Worm (Caenorhabditis elegans): ENCODE data around the gene srd-34.

Gene srd-34

ce11 chrV:10536095-10536691 is 12.7 kb downstream of the srd-34 start, which contains the start of gene ppm-1.A:
Gene ppm-1.A, minus strand, starts transcription at chrV:10536388.
- peak; percentile 37 for TF ChIP-seq elt-2 (tag; optimal IDR thresholded peaks at IDR 0.05)
- TF ChIP-seq snpc-4 (tag; optimal IDR thresholded peaks at IDR 0.05): no peak
- TF ChIP-seq elt-1 (tag; optimal IDR thresholded peaks at IDR 0.05): no peak
- TF ChIP-seq egl-27 (tag; optimal IDR thresholded peaks at IDR 0.05): no peak
- no peak for TF ChIP-seq unc-39 (tag; optimal IDR thresholded peaks at IDR 0.05)
- no peak for TF ChIP-seq lin-39 (tag; optimal IDR thresholded peaks at IDR 0.05)
- no peak for TF ChIP-seq ZK546.5 (tag; optimal IDR thresholded peaks at IDR 0.05)
- peak; percentile 35 for TF ChIP-seq pqm-1 (tag; optimal IDR thresholded peaks at IDR 0.05)
- TF ChIP-seq pha-4 (tag; optimal IDR thresholded peaks at IDR 0.05): peak; percentile 23
- no peak for TF ChIP-seq lin-15B (tag; optimal IDR thresholded peaks at IDR 0.05)
- peak; percentile 46 for TF ChIP-seq mml-1 (tag; optimal IDR thresholded peaks at IDR 0.05)
- TF ChIP-seq nhr-23 (tag; optimal IDR thresholded peaks at IDR 0.05): peak; percentile 20
- TF ChIP-seq elt-3 (tag; optimal IDR thresholded peaks at IDR 0.05): no peak

DNA sequence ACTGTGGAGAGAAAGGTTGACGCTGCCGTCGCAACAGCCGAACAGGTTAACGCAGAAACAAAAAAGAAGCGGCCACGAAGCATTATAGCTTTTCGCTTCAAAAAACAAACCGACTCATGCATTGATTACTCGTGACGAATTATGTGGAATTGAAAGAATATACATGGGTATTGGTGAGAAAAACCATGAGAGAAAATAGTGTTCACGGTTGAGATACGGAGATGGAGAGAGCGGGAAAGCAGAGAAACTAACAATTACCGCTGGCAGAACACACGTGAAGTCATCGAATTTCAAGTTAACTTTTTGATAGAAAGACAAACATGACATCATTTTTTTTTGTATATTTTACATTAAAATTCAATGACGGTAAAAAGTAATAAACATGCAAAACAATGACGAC is 13.6 kb downstream of the srd-34 start:
- no peak for TF ChIP-seq elt-1 (tag; optimal IDR thresholded peaks at IDR 0.05)
- TF ChIP-seq ceh-16 (tag; optimal IDR thresholded peaks at IDR 0.05): no peak
- TF ChIP-seq skn-1 (tag; optimal IDR thresholded peaks at IDR 0.05): no peak
- TF ChIP-seq egl-27 (tag; optimal IDR thresholded peaks at IDR 0.05): no peak
- TF ChIP-seq elt-3 (tag; optimal IDR thresholded peaks at IDR 0.05): no peak
- TF ChIP-seq ceh-82 (tag; optimal IDR thresholded peaks at IDR 0.05): no peak
- TF ChIP-seq nfya-1 (tag; optimal IDR thresholded peaks at IDR 0.05; ENCODE audit: insufficient read depth): peak; percentile 9
- no peak for TF ChIP-seq eor-1 (tag; optimal IDR thresholded peaks at IDR 0.05)
- TF ChIP-seq jun-1 (tag; optimal IDR thresholded peaks at IDR 0.05): no peak
- no peak for TF ChIP-seq unc-62 (GFP tag; optimal IDR thresholded peaks at IDR 0.05)
- TF ChIP-seq nhr-25 (tag; optimal IDR thresholded peaks at IDR 0.05): no peak
- no peak for TF ChIP-seq lsy-12 (tag; optimal IDR thresholded peaks at IDR 0.05)
- TF ChIP-seq mdl-1 (tag; optimal IDR thresholded peaks at IDR 0.05): no peak
- no peak for TF ChIP-seq ceh-28 (tag; optimal IDR thresholded peaks at IDR 0.05)
- no peak for TF ChIP-seq ztf-4 (tag; optimal IDR thresholded peaks at IDR 0.05)
- no peak for TF ChIP-seq ZK546.5 (tag; optimal IDR thresholded peaks at IDR 0.05)
- no peak for TF ChIP-seq fkh-2 (tag; optimal IDR thresholded peaks at IDR 0.05)
- TF ChIP-seq aly-2 (tag; optimal IDR thresholded peaks at IDR 0.05): no peak
- no peak for TF ChIP-seq snpc-4 (tag; optimal IDR thresholded peaks at IDR 0.05)
- TF ChIP-seq nhr-67 (tag; optimal IDR thresholded peaks at IDR 0.05): no peak
- peak; percentile 35 for TF ChIP-seq elt-2 (tag; optimal IDR thresholded peaks at IDR 0.05)
- no peak for TF ChIP-seq daf-12 (tag; optimal IDR thresholded peaks at IDR 0.05)
- no peak for TF ChIP-seq mml-1 (tag; optimal IDR thresholded peaks at IDR 0.05)
- TF ChIP-seq nhr-11 (tag; optimal IDR thresholded peaks at IDR 0.05): no peak
- no peak for TF ChIP-seq R02D3.7 (tag; optimal IDR thresholded peaks at IDR 0.05)
- TF ChIP-seq nhr-23 (tag; optimal IDR thresholded peaks at IDR 0.05): no peak
- peak; percentile 49 for TF ChIP-seq pha-4 (tag; optimal IDR thresholded peaks at IDR 0.05)
- TF ChIP-seq nhr-12 (tag; optimal IDR thresholded peaks at IDR 0.05): no peak
- no peak for TF ChIP-seq fos-1 (tag; optimal IDR thresholded peaks at IDR 0.05)
- TF ChIP-seq tbx-2 (tag; optimal IDR thresholded peaks at IDR 0.05): no peak
- TF ChIP-seq nhr-77 (tag; optimal IDR thresholded peaks at IDR 0.05): no peak
- no peak for TF ChIP-seq lin-39 (tag; optimal IDR thresholded peaks at IDR 0.05)
- TF ChIP-seq nhr-237 (tag; optimal IDR thresholded peaks at IDR 0.05): no peak
- TF ChIP-seq ama-1 (optimal IDR thresholded peaks at IDR 0.05): peak; percentile 3
- TF ChIP-seq unc-39 (tag; optimal IDR thresholded peaks at IDR 0.05): no peak
- peak; percentile 66 for TF ChIP-seq pqm-1 (tag; optimal IDR thresholded peaks at IDR 0.05)
- no peak for TF ChIP-seq hmg-11 (tag; optimal IDR thresholded peaks at IDR 0.05)
- TF ChIP-seq nhr-28 (tag; optimal IDR thresholded peaks at IDR 0.05): no peak
- no peak for TF ChIP-seq zag-1 (tag; optimal IDR thresholded peaks at IDR 0.05)
- TF ChIP-seq sea-2 (GFP tag; optimal IDR thresholded peaks at IDR 0.05): no peak
- no peak for TF ChIP-seq ceh-9 (tag; optimal IDR thresholded peaks at IDR 0.05)
- TF ChIP-seq egl-5 (tag; optimal IDR thresholded peaks at IDR 0.05): no peak
